Fruit fly (Drosophila melanogaster): ENCODE results near the gene sNPF.

The sNPF gene

dm6 chr2L:20097105-20097631, 69.5 kb downstream of the sNPF start, which contains the start of the genes mRpS18B and Kua (continued):
- TF ChIP-seq Aef1 (GFP tag; IDR thresholded peaks at IDR 0.05) (peak; percentile 51; the same call in 2 of the 3 replicates), CG9437 (GFP tag; optimal IDR thresholded peaks at IDR 0.05) (peak; percentile 86), CrebB (tag; optimal IDR thresholded peaks at IDR 0.05) (no peak), CG11085 (GFP tag; IDR thresholded peaks at IDR 0.05) (0 out of 2 replicates have a peak, but pooled peaks have one; percentile 28), CG2199 (GFP tag; IDR thresholded peaks at IDR 0.05) (no peak), CG33213 (GFP tag; optimal IDR thresholded peaks at IDR 0.05) (peak; percentile 13), sob (GFP tag; IDR thresholded peaks at IDR 0.05) (peak; percentile 71), ewg (GFP tag; optimal IDR thresholded peaks at IDR 0.05) (no peak), CG13775 (GFP tag; optimal IDR thresholded peaks at IDR 0.05) (peak; percentile 59), CG2712 (tag; optimal IDR thresholded peaks at IDR 0.05) (peak; percentile 70), Dp (GFP tag; optimal IDR thresholded peaks at IDR 0.05) (peak; percentile 2), E2f2 (GFP tag; IDR thresholded peaks at IDR 0.05) (0 out of 2 replicates have a peak, but pooled peaks have one; percentile 23), Ets97D (GFP tag; optimal IDR thresholded peaks at IDR 0.05) (peak; percentile 41), CG13287 (GFP tag; IDR thresholded peaks at IDR 0.05; ENCODE audit: partially characterized antibody) (peak; percentile 68), Sox100B (GFP tag; optimal IDR thresholded peaks at IDR 0.05) (peak; percentile 62), dmrt99B (tag; optimal IDR thresholded peaks at IDR 0.05) (peak; percentile 62), CG18599 (GFP tag; optimal IDR thresholded peaks at IDR 0.05) (peak; percentile 51), HLH3B (GFP tag; IDR thresholded peaks at IDR 0.05) (peak; percentile 46; the same call in 1 of the 2 replicates), inv (GFP tag; IDR thresholded peaks at IDR 0.05; ENCODE audit: partially characterized antibody) (peak; percentile 47), unc-4 (GFP tag; IDR thresholded peaks at IDR 0.05; ENCODE audit: partially characterized antibody) (peak; percentile 58), Antp (GFP tag; optimal IDR thresholded peaks at IDR 0.05) (no peak), CG34224 (GFP tag; IDR thresholded peaks at IDR 0.05; ENCODE audit: partially characterized antibody) (peak; percentile 64), CG18262 (tag; optimal IDR thresholded peaks at IDR 0.05) (peak; percentile 60), Hr51 (GFP tag; optimal IDR thresholded peaks at IDR 0.05) (peak in 1 of 2 experiments; percentile 52)

DNA sequence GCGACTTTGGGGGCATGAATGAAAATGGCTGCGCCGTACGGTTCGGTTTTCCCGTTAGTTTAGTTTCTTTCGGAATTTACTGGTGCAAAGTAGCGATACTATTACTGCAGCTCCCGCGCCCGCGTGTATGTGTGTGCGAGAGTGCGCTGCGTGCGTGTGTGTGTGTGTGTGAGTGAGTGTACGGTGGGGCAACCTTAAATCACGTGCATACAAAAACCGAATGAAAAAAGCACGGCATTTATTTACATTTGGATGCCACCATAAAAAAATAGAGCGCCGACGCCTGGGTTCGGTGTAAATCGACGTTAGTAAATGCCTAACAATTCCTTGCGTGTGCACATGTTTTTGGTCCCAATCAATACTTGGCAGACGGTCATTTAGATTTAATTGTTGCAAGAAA, 70.1 kb downstream of the sNPF start:
- TF ChIP-seq cg (GFP tag; optimal IDR thresholded peaks at IDR 0.05) (peak; percentile 92), sd (tag; optimal IDR thresholded peaks at IDR 0.05) (no peak), kni (GFP tag; optimal IDR thresholded peaks at IDR 0.05) (peak; percentile 67), CG8478 (optimal IDR thresholded peaks at IDR 0.05) (peak; percentile 74), tx (GFP tag; optimal IDR thresholded peaks at IDR 0.05) (no peak), Dref (GFP tag; IDR thresholded peaks at IDR 0.05) (0 out of 2 replicates have a peak, but pooled peaks have one; percentile 31), gro (GFP tag; optimal IDR thresholded peaks at IDR 0.05) (no peak), CG11696 (GFP tag; IDR thresholded peaks at IDR 0.05) (0 out of 2 replicates have a peak, but pooled peaks have one; percentile 11), Deaf1 (tag; optimal IDR thresholded peaks at IDR 0.05) (peak; percentile 63), prd (optimal IDR thresholded peaks at IDR 0.05) (no peak), prd (GFP tag; IDR thresholded peaks at IDR 0.05) (no peak), CG15269 (tag; optimal IDR thresholded peaks at IDR 0.05) (no peak), CG8290 (GFP tag; optimal IDR thresholded peaks at IDR 0.05) (no peak), CG8290 (tag; optimal IDR thresholded peaks at IDR 0.05) (peak in 1 of 2 experiments; percentile 42), sima (GFP tag; optimal IDR thresholded peaks at IDR 0.05) (no peak), CG33557 (GFP tag; optimal IDR thresholded peaks at IDR 0.05) (no peak), slbo (GFP tag; IDR thresholded peaks at IDR 0.05) (0 out of 2 replicates have a peak, but pooled peaks have one; percentile 4), CG6272 (GFP tag; IDR thresholded peaks at IDR 0.05) (no peak), CG17612 (GFP tag; IDR thresholded peaks at IDR 0.05) (no peak), CG10462 (GFP tag; optimal IDR thresholded peaks at IDR 0.05) (no peak), ara (GFP tag; IDR thresholded peaks at IDR 0.05) (peak; percentile 9; the same call in 1 of the 2 replicates), Dip2 (GFP tag; IDR thresholded peaks at IDR 0.05) (no peak), BEAF-32 (GFP tag; optimal IDR thresholded peaks at IDR 0.05) (no peak), CG7372 (GFP tag; IDR thresholded peaks at IDR 0.05) (no peak), CG3281 (GFP tag; optimal IDR thresholded peaks at IDR 0.05) (no peak), h (optimal IDR thresholded peaks at IDR 0.05) (no peak), CG32772 (GFP tag; IDR thresholded peaks at IDR 0.05) (no peak)

Measured in whole organism, embryonic.